Worm (Caenorhabditis elegans): ENCODE measurements around the gene ZC404.2.
A peak's percentile ranks its signal among the peaks of the same experiment; 100 is the strongest.

Gene ZC404.2

DNA sequence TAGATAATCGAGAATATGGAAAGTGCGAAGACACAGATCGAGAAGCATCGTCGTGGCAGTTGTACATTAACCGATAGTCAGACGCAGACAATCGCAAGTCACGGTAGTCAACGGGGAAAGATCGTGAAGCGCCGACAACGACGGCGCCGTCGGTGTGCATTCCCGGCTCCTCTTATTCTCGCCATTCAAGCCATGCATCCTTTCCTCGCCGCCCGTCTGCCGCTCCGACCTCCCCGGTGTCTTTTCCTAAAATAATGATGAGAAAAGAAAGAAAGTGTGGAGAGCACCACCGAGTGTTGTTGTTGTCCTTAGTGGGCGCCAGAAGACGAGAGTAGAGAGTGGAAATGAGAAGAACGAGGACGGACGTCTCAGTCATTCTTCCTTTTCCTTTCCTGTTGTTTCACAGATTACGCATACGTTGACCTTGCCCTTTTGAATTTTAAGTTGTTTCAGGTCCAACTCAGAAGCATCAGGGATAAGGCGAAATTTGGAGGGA, 6.0 kb downstream of the ZC404.2 start, which contains the start of gene ZC404.1:
Gene ZC404.1 (plus strand): TSS at position 446 of the 496 bp plus-strand sequence.
- no peak for TF ChIP-seq fkh-3 (tag; optimal IDR thresholded peaks at IDR 0.05)
- no peak for TF ChIP-seq let-526 (GFP tag; IDR thresholded peaks at IDR 0.05)
- TF ChIP-seq rec-8 (tag; optimal IDR thresholded peaks at IDR 0.05) = no peak
- no peak for TF ChIP-seq ceh-58 (GFP tag; IDR thresholded peaks at IDR 0.05)
- 0 out of 2 replicates have a peak, but pooled peaks have one; percentile 10 for TF ChIP-seq dox-1 (GFP tag; IDR thresholded peaks at IDR 0.05)
- TF ChIP-seq B0336.3 (GFP tag; IDR thresholded peaks at IDR 0.05) = no peak
- no peak for TF ChIP-seq ztf-28 (GFP tag; IDR thresholded peaks at IDR 0.05)
- no peak for TF ChIP-seq D2030.7 (GFP tag; IDR thresholded peaks at IDR 0.05)
- TF ChIP-seq hsf-1 (GFP tag; IDR thresholded peaks at IDR 0.05) = no peak
- no peak for TF ChIP-seq C06A6.2 (GFP tag; conservative IDR thresholded peaks at IDR 0.05)
- peak; percentile 92 for TF ChIP-seq zfh-2 (GFP tag; conservative IDR thresholded peaks at IDR 0.05)

- TF ChIP-seq F52B5.7 (tag; optimal IDR thresholded peaks at IDR 0.05) (no peak), repo-1 (tag; optimal IDR thresholded peaks at IDR 0.05) (no peak), aptf-2 (GFP tag; conservative IDR thresholded peaks at IDR 0.05) (no peak), F33H1.4 (GFP tag; IDR thresholded peaks at IDR 0.05) (no peak), Y53G8AR.9 (GFP tag; conservative IDR thresholded peaks at IDR 0.05) (no peak), akir-1 (GFP tag; optimal IDR thresholded peaks at IDR 0.05) (no peak), F55B11.4 (tag; optimal IDR thresholded peaks at IDR 0.05; ENCODE audit: borderline replicate concordance, insufficient read depth) (no peak), bed-2 (GFP tag; IDR thresholded peaks at IDR 0.05) (no peak), hlh-12 (tag; optimal IDR thresholded peaks at IDR 0.05) (no peak), ccch-3 (GFP tag; optimal IDR thresholded peaks at IDR 0.05) (no peak), lin-40 (tag; optimal IDR thresholded peaks at IDR 0.05) (no peak), ceh-79 (tag; optimal IDR thresholded peaks at IDR 0.05) (no peak), B0336.3 (GFP tag; IDR thresholded peaks at IDR 0.05) (no peak), sptf-2 (GFP tag; optimal IDR thresholded peaks at IDR 0.05) (no peak), nfya-1 (tag; optimal IDR thresholded peaks at IDR 0.05; ENCODE audit: borderline replicate concordance, insufficient read depth) (no peak)
Measured at ce11 chrV:6796264-6796663, 8.5 kb downstream of the ZC404.2 start.

ce11 chrV:6796894-6797293, 9.1 kb downstream of the ZC404.2 start:
- no peak for TF ChIP-seq hsf-1 (GFP tag; IDR thresholded peaks at IDR 0.05)
- TF ChIP-seq hmg-1.2 (GFP tag; IDR thresholded peaks at IDR 0.05) = peak; percentile 91; the same call in 1 of the 2 replicates

- TF ChIP-seq ztf-22 (GFP tag; optimal IDR thresholded peaks at IDR 0.05) (no peak), F23B12.7 (tag; optimal IDR thresholded peaks at IDR 0.05; ENCODE audit: insufficient read depth) (no peak), egl-44 (GFP tag; IDR thresholded peaks at IDR 0.05) (no peak), hsf-1 (GFP tag; IDR thresholded peaks at IDR 0.05) (no peak), mes-4 (tag; optimal IDR thresholded peaks at IDR 0.05) (no peak), ceh-40 (GFP tag; IDR thresholded peaks at IDR 0.05) (no peak), fkh-3 (tag; optimal IDR thresholded peaks at IDR 0.05) (no peak), ztf-18 (tag; optimal IDR thresholded peaks at IDR 0.05) (no peak), Y53G8AR.9 (GFP tag; conservative IDR thresholded peaks at IDR 0.05) (no peak)
Measured at ce11 chrV:6799564-6799963, 11.8 kb downstream of the ZC404.2 start, which contains the start of gene dmsr-9. Gene dmsr-9 (minus strand): TSS chrV:6799664.

DNA sequence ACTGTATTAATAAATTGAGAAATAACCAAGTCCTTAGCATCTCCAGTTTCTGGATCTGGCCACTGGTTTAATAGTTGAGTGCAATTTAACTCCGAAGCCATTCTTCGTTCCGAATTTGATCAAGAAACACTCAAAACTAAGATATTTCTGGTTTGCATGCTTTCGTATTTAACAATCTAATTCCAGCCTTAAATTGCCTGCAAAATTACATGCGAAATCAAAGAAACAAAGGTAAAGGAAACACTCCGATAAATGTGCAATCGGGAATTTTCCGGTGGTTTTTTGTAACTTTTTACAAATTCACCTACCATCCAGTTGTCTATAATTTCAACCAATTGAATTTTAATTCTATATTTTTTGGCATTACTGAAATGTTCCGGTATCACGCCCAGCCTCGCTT, 14.1 kb downstream of the ZC404.2 start, which contains the start of gene dmsr-10:
Gene dmsr-10 (minus strand): TSS at position 101 of the 400 bp plus-strand sequence.
- TF ChIP-seq ztf-25 (GFP tag; IDR thresholded peaks at IDR 0.05) (no peak), B0019.2 (GFP tag; conservative IDR thresholded peaks at IDR 0.05) (no peak), ZK185.1 (tag; optimal IDR thresholded peaks at IDR 0.05; ENCODE audit: poor library complexity, severe bottlenecking) (no peak), sea-2 (GFP tag; IDR thresholded peaks at IDR 0.05) (no peak), zim-3 (tag; optimal IDR thresholded peaks at IDR 0.05) (no peak)

All from whole organism, young adult.